Fruit fly (Drosophila melanogaster) whole organism, embryonic: ENCODE measurements around the gene Nup37.

Experiments used
- Atf6 ChIP-seq: fragments of 200-800 bp; sonication (Bioruptor generic); IDR thresholded peaks from 2 replicates; pipeline ENCODE4 v1.3.6; 2022; ENCODE audit warnings: missing biosample characterization, missing genetic modification characterization
- Awh ChIP-seq: fragments of 200-800 bp; sonication (Bioruptor generic); IDR thresholded peaks from 2 replicates; pipeline ENCODE4, ENCODE4 v1.3.6; 2022; ENCODE audit warnings: missing biosample characterization, missing genetic modification characterization
- B-H1 ChIP-seq: fragments of 200-800 bp; sonication (Bioruptor generic); IDR thresholded peaks from 3 replicates; pipeline ENCODE4 v1.3.6; 2022; ENCODE audit warnings: missing biosample characterization, missing genetic modification characterization
- BtbVII ChIP-seq: fragments of 200-800 bp; sonication (Bioruptor generic); optimal IDR thresholded peaks from 3 replicates; lab custom pipeline; 2017; ENCODE audit warnings: missing biosample characterization, mild to moderate bottlenecking, missing genetic modification characterization
- CG10654 ChIP-seq: fragments of 200-800 bp; sonication (Bioruptor generic); optimal IDR thresholded peaks from 2 replicates; lab custom pipeline; 2016; ENCODE audit warnings: missing biosample characterization, missing genetic modification characterization
- CG11247 ChIP-seq: fragments of 200-800 bp; sonication (Bioruptor generic); IDR thresholded peaks from 2 replicates; pipeline ENCODE4 v1.3.6; 2022; ENCODE audit warnings: missing biosample characterization, missing genetic modification characterization
- CG11456 ChIP-seq: fragments of 200-800 bp; sonication (Bioruptor generic); IDR thresholded peaks from 3 replicates; pipeline ENCODE4 v1.3.6; 2022; ENCODE audit warnings: missing biosample characterization, missing genetic modification characterization
- CG15011 ChIP-seq: fragments of 200-800 bp; sonication (Bioruptor generic); optimal IDR thresholded peaks from 3 replicates; lab custom pipeline; 2018; ENCODE audit warnings: missing biosample characterization, mild to moderate bottlenecking, missing genetic modification characterization
- CG18599 ChIP-seq: fragments of 200-800 bp; sonication (Bioruptor generic); optimal IDR thresholded peaks from 3 replicates; lab custom pipeline; 2017; ENCODE audit warnings: missing biosample characterization, missing genetic modification characterization, mild to moderate bottlenecking, moderate library complexity, missing genetic modification reagents
- CG2712 ChIP-seq: fragments of 200-800 bp; optimal IDR thresholded peaks from 3 replicates; lab custom pipeline; 2019; ENCODE audit warnings: missing biosample characterization, mild to moderate bottlenecking, missing genetic modification characterization, moderate library complexity
- CG30020 ChIP-seq: fragments of 200-800 bp; optimal IDR thresholded peaks from 2 replicates; lab custom pipeline; 2019; ENCODE audit warnings: missing biosample characterization, mild to moderate bottlenecking, missing genetic modification characterization, moderate library complexity
- CG4404 ChIP-seq: fragments of 200-800 bp; sonication (Bioruptor generic); IDR thresholded peaks from 2 replicates; pipeline ENCODE4 v1.3.6; 2022; ENCODE audit warnings: missing biosample characterization, missing genetic modification characterization
- CG6254 ChIP-seq: fragments of 200-800 bp; sonication (Bioruptor generic); optimal IDR thresholded peaks from 3 replicates; lab custom pipeline; 2017; ENCODE audit warnings: mild to moderate bottlenecking, missing biosample characterization, missing genetic modification reagents, missing genetic modification characterization
- CG6765 ChIP-seq: fragments of 200-800 bp; sonication (Bioruptor generic); optimal IDR thresholded peaks from 3 replicates; lab custom pipeline; 2017; ENCODE audit warnings: missing biosample characterization, mild to moderate bottlenecking, missing genetic modification characterization
- CG6813 ChIP-seq: fragments of 200-800 bp; sonication (Bioruptor generic); optimal IDR thresholded peaks from 2 replicates; lab custom pipeline; 2017; ENCODE audit warnings: missing biosample characterization, missing genetic modification characterization, mild to moderate bottlenecking, moderate library complexity, missing genetic modification reagents
- Dref ChIP-seq: fragments of 200-800 bp; sonication (Bioruptor generic); IDR thresholded peaks from 2 replicates; pipeline ENCODE4 v1.3.6; 2022; ENCODE audit warnings: missing biosample characterization, missing genetic modification characterization
- HLH54F ChIP-seq: fragments of 200-800 bp; sonication (Bioruptor generic); optimal IDR thresholded peaks from 3 replicates; lab custom pipeline; 2016; ENCODE audit warnings: missing biosample characterization, missing genetic modification characterization
- Hey ChIP-seq: fragments of 200-800 bp; sonication (Bioruptor generic); optimal IDR thresholded peaks from 3 replicates; lab custom pipeline; 2018; ENCODE audit warnings: missing biosample characterization, mild to moderate bottlenecking, missing genetic modification characterization
- Hmr ChIP-seq: fragments of 200-800 bp; sonication (Bioruptor generic); optimal IDR thresholded peaks from 3 replicates; lab custom pipeline; 2017; ENCODE audit warnings: mild to moderate bottlenecking, missing biosample characterization, missing genetic modification reagents, missing genetic modification characterization
- Hr51 ChIP-seq, 2 experiments: fragments of 200-800 bp; sonication (Bioruptor generic); optimal IDR thresholded peaks; 2 replicates in 1 of 2; 3 replicates in 1 of 2; lab custom pipeline; 2016 to 2018; ENCODE audit warnings: missing biosample characterization in 2 of 2, missing genetic modification characterization in 2 of 2, mild to moderate bottlenecking in 1 of 2, moderate library complexity in 1 of 2
- Hsf ChIP-seq: fragments of 200-800 bp; sonication (Bioruptor generic); optimal IDR thresholded peaks from 3 replicates; lab custom pipeline; 2016; ENCODE audit warnings: missing biosample characterization, missing genetic modification characterization
- MBD-R2 ChIP-seq: fragments of 200-800 bp; sonication (Bioruptor generic); IDR thresholded peaks from 2 replicates; pipeline ENCODE4 v1.3.6; 2022; ENCODE audit warnings: missing biosample characterization, missing genetic modification characterization
- Mad ChIP-seq: fragments of 200-800 bp; sonication (Bioruptor generic); optimal IDR thresholded peaks from 2 replicates; lab custom pipeline; 2016; ENCODE audit warnings: missing biosample characterization, missing genetic modification characterization
- Oli ChIP-seq: fragments of 200-800 bp; sonication (Bioruptor generic); optimal IDR thresholded peaks from 2 replicates; lab custom pipeline; 2018; ENCODE audit warnings: missing biosample characterization, mild to moderate bottlenecking, missing genetic modification characterization, moderate library complexity
- Poxn ChIP-seq: fragments of 200-800 bp; sonication (Bioruptor generic); IDR thresholded peaks from 2 replicates; pipeline ENCODE4 v1.3.6; 2022; ENCODE audit warnings: missing biosample characterization, missing genetic modification characterization
- Ptx1 ChIP-seq: fragments of 200-800 bp; sonication (Bioruptor generic); IDR thresholded peaks from 2 replicates; pipeline ENCODE4 v1.3.6; 2022; ENCODE audit warnings: missing biosample characterization, missing genetic modification characterization
- Rfx ChIP-seq: fragments of 200-800 bp; sonication (Bioruptor generic); IDR thresholded peaks from 2 replicates; pipeline ENCODE4 v1.3.6; 2022; ENCODE audit warnings: missing biosample characterization, missing genetic modification characterization
- Sox102F ChIP-seq: fragments of 200-800 bp; sonication (Bioruptor generic); optimal IDR thresholded peaks from 2 replicates; lab custom pipeline; 2018; ENCODE audit warnings: missing biosample characterization, mild to moderate bottlenecking, missing genetic modification characterization, moderate library complexity
- Vsx1 ChIP-seq: fragments of 200-800 bp; sonication (Bioruptor generic); optimal IDR thresholded peaks from 2 replicates; lab custom pipeline; 2017; ENCODE audit warnings: missing biosample characterization, mild to moderate bottlenecking, missing genetic modification characterization, missing genetic modification reagents
- ac ChIP-seq: fragments of 200-800 bp; sonication (Bioruptor generic); optimal IDR thresholded peaks from 3 replicates; lab custom pipeline; 2017; ENCODE audit warnings: missing biosample characterization, mild to moderate bottlenecking, missing genetic modification characterization
- bowl ChIP-seq: fragments of 200-800 bp; sonication (Bioruptor generic); IDR thresholded peaks from 2 replicates; pipeline ENCODE4 v1.3.6; 2022; ENCODE audit warnings: missing biosample characterization, missing genetic modification characterization
- btn ChIP-seq: fragments of 200-800 bp; sonication (Bioruptor generic); optimal IDR thresholded peaks from 2 replicates; lab custom pipeline; 2016; ENCODE audit warnings: missing biosample characterization, missing genetic modification characterization
- cas ChIP-seq: fragments of 200-800 bp; sonication (Bioruptor generic); IDR thresholded peaks from 2 replicates; pipeline ENCODE4 v1.3.6; 2022; ENCODE audit warnings: missing biosample characterization, missing genetic modification characterization
- cwo ChIP-seq: fragments of 200-800 bp; sonication (Bioruptor generic); optimal IDR thresholded peaks from 3 replicates; lab custom pipeline; 2017; ENCODE audit warnings: missing biosample characterization, missing genetic modification characterization, mild to moderate bottlenecking, moderate library complexity, missing genetic modification reagents
- fd102C ChIP-seq: fragments of 200-800 bp; sonication (Bioruptor generic); optimal IDR thresholded peaks from 2 replicates; lab custom pipeline; 2018; ENCODE audit warnings: missing biosample characterization, mild to moderate bottlenecking, missing genetic modification characterization, moderate library complexity
- gem ChIP-seq: fragments of 200-800 bp; sonication (Bioruptor generic); optimal IDR thresholded peaks from 2 replicates; lab custom pipeline; 2019; ENCODE audit warnings: missing biosample characterization, mild to moderate bottlenecking, missing genetic modification characterization, moderate library complexity
- h ChIP-seq: fragments of >200 bp; optimal IDR thresholded peaks from 2 replicates; lab custom pipeline; 2017
- inv ChIP-seq: fragments of 200-800 bp; sonication (Bioruptor generic); IDR thresholded peaks from 2 replicates; pipeline ENCODE4 v1.3.6; 2022; ENCODE audit warnings: missing biosample characterization, missing genetic modification characterization; ENCODE audit not compliant: partially characterized antibody
- kah ChIP-seq: fragments of 200-800 bp; sonication (Bioruptor generic); optimal IDR thresholded peaks from 2 replicates; lab custom pipeline; 2018; ENCODE audit warnings: missing biosample characterization, mild to moderate bottlenecking, missing genetic modification characterization
- klu ChIP-seq: fragments of 200-800 bp; sonication (Bioruptor generic); IDR thresholded peaks from 2 replicates; pipeline ENCODE4 v1.3.6; 2022; ENCODE audit warnings: missing biosample characterization, missing genetic modification characterization
- mld ChIP-seq: fragments of 200-800 bp; sonication (Bioruptor generic); IDR thresholded peaks from 3 replicates; pipeline ENCODE4 v1.3.6; 2022; ENCODE audit warnings: missing biosample characterization, missing genetic modification characterization; ENCODE audit not compliant: partially characterized antibody
- psq ChIP-seq: fragments of 200-800 bp; sonication (Bioruptor generic); optimal IDR thresholded peaks from 2 replicates; lab custom pipeline; 2017; ENCODE audit warnings: missing biosample characterization, missing genetic modification characterization
- ro ChIP-seq: fragments of 200-800 bp; sonication (Bioruptor generic); IDR thresholded peaks from 2 replicates; pipeline ENCODE4 v1.3.6; 2022; ENCODE audit warnings: missing biosample characterization, missing genetic modification characterization
- sc ChIP-seq, 3 experiments: fragments of >200 bp in 2 of 3; fragments of 200-800 bp in 1 of 3; sonication (Bioruptor generic) in 1 of 3; optimal IDR thresholded peaks; 2 replicates in 2 of 3; 3 replicates in 1 of 3; lab custom pipeline; 2017; ENCODE audit warnings: mild to moderate bottlenecking in 1 of 3, missing biosample characterization in 1 of 3, missing genetic modification characterization in 1 of 3, missing genetic modification reagents in 1 of 3
- so ChIP-seq: fragments of 200-800 bp; sonication (Bioruptor generic); IDR thresholded peaks from 3 replicates; pipeline ENCODE4 v1.3.6; 2022; ENCODE audit warnings: missing biosample characterization, missing genetic modification characterization
- sug ChIP-seq: fragments of 200-800 bp; optimal IDR thresholded peaks from 2 replicates; lab custom pipeline; 2019; ENCODE audit warnings: missing biosample characterization, mild to moderate bottlenecking, missing genetic modification characterization, moderate library complexity
- twi ChIP-seq: fragments of 200-800 bp; optimal IDR thresholded peaks from 2 replicates; lab custom pipeline; 2019; ENCODE audit warnings: missing biosample characterization, mild to moderate bottlenecking, missing genetic modification characterization, moderate library complexity
- tx ChIP-seq: fragments of 200-800 bp; sonication (Bioruptor generic); optimal IDR thresholded peaks from 2 replicates; lab custom pipeline; 2016; ENCODE audit warnings: missing biosample characterization, missing genetic modification characterization
- wor ChIP-seq: fragments of 200-800 bp; sonication (Bioruptor generic); IDR thresholded peaks from 2 replicates; pipeline ENCODE4 v1.3.6; 2022; ENCODE audit warnings: missing biosample characterization, missing genetic modification characterization
- zen ChIP-seq: fragments of 200-800 bp; sonication (Bioruptor generic); optimal IDR thresholded peaks from 3 replicates; lab custom pipeline; 2018; ENCODE audit warnings: missing biosample characterization, mild to moderate bottlenecking, missing genetic modification characterization, moderate library complexity

Nup37 gene

dm6 chr3R:25258628-25259240, 11.3 kb downstream of the Nup37 start, which contains the start of gene CG11857 (continued):
- peak; percentile 91 for TF ChIP-seq BtbVII
- TF ChIP-seq wor (GFP tag; lab: Robert Waterston, UW) = peak; percentile 99
- TF ChIP-seq CG6254 (GFP tag; lab: Kevin White, UChicago) = peak; percentile 74
- TF ChIP-seq CG18599 = peak; percentile 97
- TF ChIP-seq CG11247 = peak; percentile 99
- TF ChIP-seq CG6813 (GFP tag; lab: Kevin White, UChicago) = peak; percentile 87
- TF ChIP-seq Dref = peak; percentile 81
- peak; percentile 97 for TF ChIP-seq sug
- peak; percentile 96 for TF ChIP-seq Oli (tag; lab: Kevin White, UChicago)
- peak; percentile 98 for TF ChIP-seq mld
- TF ChIP-seq psq (GFP tag; lab: Kevin White, UChicago) = peak; percentile 93
- TF ChIP-seq cwo (GFP tag; lab: Kevin White, UChicago) = peak; percentile 90
- peak; percentile 98 for TF ChIP-seq cas
- TF ChIP-seq HLH54F (GFP tag; lab: Kevin White, UChicago) = peak; percentile 98
- peak; percentile 96 for TF ChIP-seq twi
- peak; percentile 99 for TF ChIP-seq Ptx1 (GFP tag; lab: Robert Waterston, UW)
- TF ChIP-seq klu (GFP tag; lab: Robert Waterston, UW) = peak; percentile 99
- TF ChIP-seq tx (GFP tag; lab: Kevin White, UChicago) = peak; percentile 96
- TF ChIP-seq bowl (GFP tag; lab: Robert Waterston, UW) = peak; percentile 92
- TF ChIP-seq kah (GFP tag; lab: Kevin White, UChicago) = peak; percentile 84
- TF ChIP-seq MBD-R2 (GFP tag; lab: Robert Waterston, UW) = peak; percentile 99
- TF ChIP-seq zen = peak; percentile 99
- TF ChIP-seq fd102C = peak; percentile 79
- peak; percentile 92 for TF ChIP-seq CG30020 (tag; lab: Kevin White, UChicago)
- TF ChIP-seq Atf6 (GFP tag; lab: Robert Waterston, UW) = peak; percentile 98
- peak; percentile 97 for TF ChIP-seq Poxn
- peak; percentile 87 for TF ChIP-seq Hey (tag; lab: Kevin White, UChicago)
- peak; percentile 99 for TF ChIP-seq Rfx (GFP tag; lab: Robert Waterston, UW)
- TF ChIP-seq inv = peak; percentile 100
- TF ChIP-seq ac (GFP tag; lab: Kevin White, UChicago) = peak; percentile 89
- peak; percentile 98 for TF ChIP-seq Sox102F
- peak; percentile 99 for TF ChIP-seq gem (tag; lab: Kevin White, UChicago)
- TF ChIP-seq h (lab: Kevin White, UChicago) = no peak
- TF ChIP-seq ro (GFP tag; lab: Robert Waterston, UW) = peak; percentile 98
- peak; percentile 88 for TF ChIP-seq Vsx1 (GFP tag; lab: Kevin White, UChicago)
- TF ChIP-seq sc (optimal IDR thresholded peaks at IDR 0.05; lab: Kevin White, UChicago) = no peak
- peak; percentile 94 for TF ChIP-seq sc (GFP tag; optimal IDR thresholded peaks at IDR 0.05; lab: Kevin White, UChicago)
- TF ChIP-seq btn (GFP tag; lab: Kevin White, UChicago) = peak; percentile 86
- TF ChIP-seq so (GFP tag; lab: Robert Waterston, UW) = peak; percentile 97
- TF ChIP-seq CG15011 (GFP tag; lab: Kevin White, UChicago) = peak; percentile 92
- peak; percentile 97 for TF ChIP-seq Hmr (GFP tag; lab: Kevin White, UChicago)
- TF ChIP-seq B-H1 (GFP tag; lab: Robert Waterston, UW) = peak; percentile 98
- peak; percentile 98 for TF ChIP-seq Mad (GFP tag; lab: Kevin White, UChicago)
- TF ChIP-seq Hr51 (GFP tag; optimal IDR thresholded peaks at IDR 0.05; lab: Kevin White, UChicago) = peak; percentile 96 to 99
- TF ChIP-seq CG6765 (GFP tag; lab: Kevin White, UChicago) = peak; percentile 87
- TF ChIP-seq Hsf = peak; percentile 99
- TF ChIP-seq Awh (GFP tag; lab: Robert Waterston, UW) = peak; percentile 97
- peak; percentile 97 for TF ChIP-seq CG10654 (GFP tag; lab: Kevin White, UChicago)
- TF ChIP-seq CG2712 (tag; lab: Kevin White, UChicago) = peak; percentile 98
- peak; percentile 100 for TF ChIP-seq CG4404 (GFP tag; lab: Robert Waterston, UW)
- peak; percentile 99 for TF ChIP-seq CG11456 (GFP tag; lab: Robert Waterston, UW)
